Fruit fly (Drosophila melanogaster) whole organism, embryonic: ENCODE data around the gene CG8993.
A peak's percentile ranks its signal among the peaks of the same experiment; 100 is the strongest.

Source experiments
- Adf1 ChIP-seq: fragments of 200-800 bp; sonication (Bioruptor generic); IDR thresholded peaks from 2 replicates; pipeline ENCODE4 v1.3.6; 2022; ENCODE audit warnings: missing biosample characterization, missing genetic modification characterization
- Antp ChIP-seq: fragments of 200-800 bp; sonication (Bioruptor generic); optimal IDR thresholded peaks from 3 replicates; lab custom pipeline; 2016; ENCODE audit warnings: missing biosample characterization, missing genetic modification characterization
- Awh ChIP-seq: fragments of 200-800 bp; sonication (Bioruptor generic); IDR thresholded peaks from 2 replicates; pipeline ENCODE4, ENCODE4 v1.3.6; 2022; ENCODE audit warnings: missing biosample characterization, missing genetic modification characterization
- Bdp1 ChIP-seq: fragments of 200-800 bp; sonication (Bioruptor generic); optimal IDR thresholded peaks from 3 replicates; lab custom pipeline; 2016; ENCODE audit warnings: missing biosample characterization, missing genetic modification characterization
- CG10431 ChIP-seq: fragments of 200-800 bp; sonication (Bioruptor generic); optimal IDR thresholded peaks from 3 replicates; lab custom pipeline; 2018; ENCODE audit warnings: missing biosample characterization, mild to moderate bottlenecking, missing genetic modification characterization
- CG10543 ChIP-seq: fragments of 200-800 bp; sonication (Bioruptor generic); optimal IDR thresholded peaks from 3 replicates; lab custom pipeline; 2017; ENCODE audit warnings: missing biosample characterization, mild to moderate bottlenecking, missing genetic modification characterization, moderate library complexity
- CG12104 ChIP-seq: fragments of 200-800 bp; sonication (Bioruptor generic); optimal IDR thresholded peaks from 3 replicates; lab custom pipeline; 2016; ENCODE audit warnings: missing biosample characterization, missing genetic modification characterization
- CG12219 ChIP-seq: fragments of 200-800 bp; sonication (Bioruptor generic); optimal IDR thresholded peaks from 3 replicates; lab custom pipeline; 2018; ENCODE audit warnings: missing biosample characterization, mild to moderate bottlenecking, missing genetic modification characterization
- CG12236 ChIP-seq: fragments of 200-800 bp; sonication (Bioruptor generic); optimal IDR thresholded peaks from 2 replicates; lab custom pipeline; 2016; ENCODE audit warnings: missing biosample characterization, missing genetic modification characterization
- CG1602 ChIP-seq: fragments of 200-800 bp; sonication (Bioruptor generic); optimal IDR thresholded peaks from 3 replicates; lab custom pipeline; 2016; ENCODE audit warnings: missing biosample characterization, missing genetic modification characterization
- CG18262 ChIP-seq: fragments of 200-800 bp; optimal IDR thresholded peaks from 3 replicates; lab custom pipeline; 2019; ENCODE audit warnings: missing biosample characterization, mild to moderate bottlenecking, missing genetic modification characterization, moderate library complexity
- CG18599 ChIP-seq: fragments of 200-800 bp; sonication (Bioruptor generic); optimal IDR thresholded peaks from 3 replicates; lab custom pipeline; 2017; ENCODE audit warnings: missing biosample characterization, missing genetic modification characterization, mild to moderate bottlenecking, moderate library complexity, missing genetic modification reagents
- CG31441 ChIP-seq: fragments of 200-800 bp; sonication (Bioruptor generic); IDR thresholded peaks from 2 replicates; pipeline ENCODE4 v1.3.6; 2022; ENCODE audit warnings: missing biosample characterization, missing genetic modification characterization
- CG43689 ChIP-seq: fragments of 200-800 bp; sonication (Bioruptor generic); IDR thresholded peaks from 2 replicates; pipeline ENCODE4 v1.3.6; 2022; ENCODE audit warnings: missing biosample characterization, missing genetic modification characterization
- CG4820 ChIP-seq: fragments of 200-800 bp; sonication (Bioruptor generic); optimal IDR thresholded peaks from 3 replicates; lab custom pipeline; 2016; ENCODE audit warnings: missing biosample characterization, missing genetic modification characterization
- CG7963 ChIP-seq: fragments of 200-800 bp; sonication (Bioruptor generic); IDR thresholded peaks from 3 replicates; pipeline ENCODE4 v1.3.6; 2022; ENCODE audit warnings: missing biosample characterization, missing genetic modification characterization; ENCODE audit not compliant: partially characterized antibody
- CG8089 ChIP-seq: fragments of 200-800 bp; sonication (Bioruptor generic); optimal IDR thresholded peaks from 3 replicates; lab custom pipeline; 2016; ENCODE audit warnings: missing biosample characterization, missing genetic modification characterization
- CG8478 ChIP-seq: fragments of >200 bp; optimal IDR thresholded peaks from 2 replicates; lab custom pipeline; 2018
- CG8924 ChIP-seq: fragments of 200-800 bp; optimal IDR thresholded peaks from 3 replicates; lab custom pipeline; 2019; ENCODE audit warnings: missing biosample characterization, mild to moderate bottlenecking, missing genetic modification characterization, moderate library complexity
- CG9727 ChIP-seq: fragments of 200-800 bp; sonication (Bioruptor generic); optimal IDR thresholded peaks from 3 replicates; lab custom pipeline; 2017; ENCODE audit warnings: missing biosample characterization, mild to moderate bottlenecking, missing genetic modification characterization
- D19A ChIP-seq: fragments of 200-800 bp; optimal IDR thresholded peaks from 3 replicates; lab custom pipeline; 2019; ENCODE audit warnings: missing biosample characterization, mild to moderate bottlenecking, missing genetic modification characterization, moderate library complexity
- Doc2 ChIP-seq: fragments of 200-800 bp; sonication (Bioruptor generic); IDR thresholded peaks from 2 replicates; pipeline ENCODE4 v1.3.6; 2022; ENCODE audit warnings: missing biosample characterization, missing genetic modification characterization
- Dp ChIP-seq: fragments of 200-800 bp; sonication (Bioruptor generic); optimal IDR thresholded peaks from 2 replicates; lab custom pipeline; 2018; ENCODE audit warnings: missing biosample characterization, mild to moderate bottlenecking, missing genetic modification characterization, moderate library complexity
- ERR ChIP-seq: fragments of 200-800 bp; sonication (Bioruptor generic); optimal IDR thresholded peaks from 2 replicates; lab custom pipeline; 2016; ENCODE audit warnings: missing biosample characterization, missing genetic modification characterization
- HLH4C ChIP-seq: fragments of 200-800 bp; sonication (Bioruptor generic); IDR thresholded peaks from 3 replicates; pipeline ENCODE4 v1.3.6; 2022; ENCODE audit warnings: missing biosample characterization, missing genetic modification characterization; ENCODE audit not compliant: partially characterized antibody
- HLHmδ ChIP-seq: fragments of 200-800 bp; sonication (Bioruptor generic); optimal IDR thresholded peaks from 2 replicates; lab custom pipeline; 2018; ENCODE audit warnings: missing biosample characterization, mild to moderate bottlenecking, missing genetic modification characterization, moderate library complexity
- HmgZ ChIP-seq: fragments of 200-800 bp; sonication (Bioruptor generic); optimal IDR thresholded peaks from 2 replicates; lab custom pipeline; 2018; ENCODE audit warnings: missing biosample characterization, mild to moderate bottlenecking, missing genetic modification characterization
- Hr39 ChIP-seq: fragments of >200 bp; optimal IDR thresholded peaks from 2 replicates; lab custom pipeline; 2017
- Lim3 ChIP-seq: fragments of 200-800 bp; sonication (Bioruptor generic); IDR thresholded peaks from 2 replicates; pipeline ENCODE4 v1.3.6; 2022; ENCODE audit warnings: missing biosample characterization, missing genetic modification characterization
- Lpt ChIP-seq: fragments of >200 bp; optimal IDR thresholded peaks from 2 replicates; lab custom pipeline; 2018; ENCODE audit warnings: missing biosample characterization, missing genetic modification characterization
- Oli ChIP-seq: fragments of 200-800 bp; sonication (Bioruptor generic); optimal IDR thresholded peaks from 2 replicates; lab custom pipeline; 2018; ENCODE audit warnings: missing biosample characterization, mild to moderate bottlenecking, missing genetic modification characterization, moderate library complexity
- Sry-δ ChIP-seq: fragments of 200-800 bp; sonication (Bioruptor generic); optimal IDR thresholded peaks from 2 replicates; lab custom pipeline; 2016; ENCODE audit warnings: missing biosample characterization, missing genetic modification characterization
- TFAM ChIP-seq: fragments of 200-800 bp; sonication (Bioruptor generic); optimal IDR thresholded peaks from 2 replicates; lab custom pipeline; 2017; ENCODE audit warnings: missing biosample characterization, missing genetic modification characterization, inconsistent platforms
- ab ChIP-seq: fragments of 200-800 bp; sonication (Bioruptor generic); optimal IDR thresholded peaks from 2 replicates; lab custom pipeline; 2016; ENCODE audit warnings: missing biosample characterization, missing genetic modification characterization
- ac ChIP-seq: fragments of 200-800 bp; sonication (Bioruptor generic); optimal IDR thresholded peaks from 3 replicates; lab custom pipeline; 2017; ENCODE audit warnings: missing biosample characterization, mild to moderate bottlenecking, missing genetic modification characterization
- chif ChIP-seq, 2 experiments: fragments of 200-800 bp; sonication (Bioruptor generic); optimal IDR thresholded peaks; 3 replicates each; lab custom pipeline; 2016; ENCODE audit warnings: missing biosample characterization in 2 of 2, missing genetic modification characterization in 2 of 2
- crol ChIP-seq: fragments of 200-800 bp; sonication (Bioruptor generic); IDR thresholded peaks from 2 replicates; pipeline ENCODE4 v1.3.6; 2022; ENCODE audit warnings: missing biosample characterization, missing genetic modification characterization
- ftz-f1 ChIP-seq: fragments of 200-800 bp; sonication (Bioruptor generic); optimal IDR thresholded peaks from 2 replicates; lab custom pipeline; 2016; ENCODE audit warnings: missing biosample characterization, missing genetic modification characterization
- gce ChIP-seq: fragments of 200-800 bp; sonication (Bioruptor generic); IDR thresholded peaks from 3 replicates; pipeline ENCODE4 v1.3.6; 2022; ENCODE audit warnings: missing biosample characterization, missing genetic modification characterization
- gem ChIP-seq: fragments of 200-800 bp; sonication (Bioruptor generic); optimal IDR thresholded peaks from 2 replicates; lab custom pipeline; 2019; ENCODE audit warnings: missing biosample characterization, mild to moderate bottlenecking, missing genetic modification characterization, moderate library complexity
- gro ChIP-seq: fragments of 200-800 bp; sonication (Bioruptor generic); optimal IDR thresholded peaks from 2 replicates; lab custom pipeline; 2016; ENCODE audit warnings: missing biosample characterization, missing genetic modification characterization
- hbn ChIP-seq: fragments of 200-800 bp; sonication (Bioruptor generic); IDR thresholded peaks from 2 replicates; pipeline ENCODE4 v1.3.6; 2022; ENCODE audit warnings: missing biosample characterization, missing genetic modification characterization; ENCODE audit not compliant: partially characterized antibody
- oc ChIP-seq: fragments of 200-800 bp; sonication (Bioruptor generic); optimal IDR thresholded peaks from 2 replicates; lab custom pipeline; 2018; ENCODE audit warnings: missing biosample characterization, mild to moderate bottlenecking, missing genetic modification characterization, moderate library complexity
- onecut ChIP-seq: fragments of 200-800 bp; sonication (Bioruptor generic); IDR thresholded peaks from 2 replicates; pipeline ENCODE4 v1.3.6; 2022; ENCODE audit warnings: missing biosample characterization, missing genetic modification characterization
- pros ChIP-seq: fragments of 200-800 bp; sonication (Bioruptor generic); optimal IDR thresholded peaks from 3 replicates; lab custom pipeline; 2019; ENCODE audit warnings: missing biosample characterization, mild to moderate bottlenecking, missing genetic modification characterization, moderate library complexity
- ro ChIP-seq: fragments of 200-800 bp; sonication (Bioruptor generic); IDR thresholded peaks from 2 replicates; pipeline ENCODE4 v1.3.6; 2022; ENCODE audit warnings: missing biosample characterization, missing genetic modification characterization
- schlank ChIP-seq: fragments of 200-800 bp; sonication (Bioruptor generic); optimal IDR thresholded peaks from 2 replicates; lab custom pipeline; 2018; ENCODE audit warnings: missing biosample characterization, mild to moderate bottlenecking, missing genetic modification characterization
- sens-2 ChIP-seq: fragments of 200-800 bp; sonication (Bioruptor generic); IDR thresholded peaks from 2 replicates; pipeline ENCODE4 v1.3.6; 2022; ENCODE audit warnings: missing biosample characterization, missing genetic modification characterization
- seq ChIP-seq: fragments of 200-800 bp; sonication (Bioruptor generic); IDR thresholded peaks from 2 replicates; pipeline ENCODE4 v1.3.6; 2022; ENCODE audit warnings: missing biosample characterization, missing genetic modification characterization
- so ChIP-seq: fragments of 200-800 bp; sonication (Bioruptor generic); IDR thresholded peaks from 3 replicates; pipeline ENCODE4 v1.3.6; 2022; ENCODE audit warnings: missing biosample characterization, missing genetic modification characterization
- tap ChIP-seq: fragments of 200-800 bp; optimal IDR thresholded peaks from 3 replicates; lab custom pipeline; 2019; ENCODE audit warnings: missing biosample characterization, mild to moderate bottlenecking, missing genetic modification characterization, moderate library complexity

The CG8993 gene

DNA sequence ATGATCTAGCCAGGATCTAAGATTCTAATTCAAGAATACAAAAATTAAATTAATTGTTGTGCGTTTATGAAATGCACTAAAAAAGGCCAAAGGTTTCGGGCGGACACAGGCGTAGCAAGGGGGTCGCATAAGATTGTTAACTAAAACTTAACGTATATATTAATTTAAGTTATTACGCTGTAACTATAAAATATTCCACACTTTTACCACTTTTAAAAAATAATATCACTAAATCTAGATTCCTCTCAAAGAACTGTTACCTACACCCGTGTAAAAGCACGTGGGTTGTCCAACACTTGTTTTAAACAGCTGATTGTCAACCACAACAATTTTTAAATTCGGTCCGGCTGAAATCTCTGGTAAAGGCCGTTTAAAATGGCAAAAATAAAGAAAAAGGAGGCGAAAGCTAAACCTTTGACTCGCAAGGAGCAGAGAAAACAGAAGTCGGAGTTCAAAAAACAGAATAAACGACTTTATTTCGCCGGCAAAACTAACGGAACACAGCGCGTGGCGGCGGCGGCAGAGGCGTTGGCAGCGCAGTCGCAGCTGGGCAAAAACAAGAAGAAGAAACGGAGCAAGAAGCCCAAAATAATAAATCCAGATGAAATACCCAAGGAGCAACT, 1.5 kb downstream of the CG8993 start, which contains the start of the genes mRpL23 and CG9004 (continued):
- TF ChIP-seq CG12219 (GFP tag; lab: Kevin White, UChicago) = peak; percentile 98
- peak; percentile 94 for TF ChIP-seq Bdp1
- peak; percentile 95 for TF ChIP-seq D19A (tag; lab: Kevin White, UChicago)
- peak; percentile 90 for TF ChIP-seq crol (GFP tag; lab: Robert Waterston, UW)
- TF ChIP-seq CG9727 = peak; percentile 99
- peak; percentile 99 for TF ChIP-seq ro
- peak; percentile 95 for TF ChIP-seq CG10431 (GFP tag; lab: Kevin White, UChicago)
- TF ChIP-seq TFAM = peak; percentile 93
- peak; percentile 99 for TF ChIP-seq Oli (tag; lab: Kevin White, UChicago)
- peak; percentile 97 for TF ChIP-seq CG10543
- TF ChIP-seq HmgZ (tag; lab: Kevin White, UChicago) = peak; percentile 99
- TF ChIP-seq CG8478 (lab: Kevin White, UChicago) = no peak
- peak; percentile 100 for TF ChIP-seq gem (tag; lab: Kevin White, UChicago)
- peak; percentile 95 for TF ChIP-seq ac (GFP tag; lab: Kevin White, UChicago)
- peak; percentile 97 for TF ChIP-seq Adf1
- TF ChIP-seq CG8089 (GFP tag; lab: Kevin White, UChicago) = peak; percentile 97
- no peak for TF ChIP-seq Lpt (GFP tag; lab: Kevin White, UChicago)
- peak; percentile 99 for TF ChIP-seq gro
- peak; percentile 97 for TF ChIP-seq onecut (GFP tag; lab: Robert Waterston, UW)
- TF ChIP-seq seq (GFP tag; lab: Robert Waterston, UW) = peak; percentile 99
- peak; percentile 99 for TF ChIP-seq CG4820 (GFP tag; lab: Kevin White, UChicago)
- TF ChIP-seq Dp (GFP tag; lab: Kevin White, UChicago) = peak; percentile 51
- TF ChIP-seq Hr39 (lab: Kevin White, UChicago) = no peak
- peak; percentile 99 for TF ChIP-seq Doc2
- peak; percentile 98 for TF ChIP-seq tap
- peak; percentile 98 for TF ChIP-seq CG31441 (GFP tag; lab: Robert Waterston, UW)
- peak; percentile 99 for TF ChIP-seq gce (GFP tag; lab: Robert Waterston, UW)
- TF ChIP-seq ab (GFP tag; lab: Kevin White, UChicago) = peak; percentile 97
- TF ChIP-seq sens-2 (GFP tag; lab: Robert Waterston, UW) = peak; percentile 99
- peak; percentile 99 for TF ChIP-seq CG18599 (GFP tag; lab: Kevin White, UChicago)
- no peak for TF ChIP-seq HLH4C
- peak; percentile 97 for TF ChIP-seq Antp
- peak; percentile 67 for TF ChIP-seq pros (GFP tag; lab: Kevin White, UChicago)
- TF ChIP-seq ERR (GFP tag; lab: Kevin White, UChicago) = peak; percentile 96
- TF ChIP-seq schlank (tag; lab: Kevin White, UChicago) = peak; percentile 98
- peak; percentile 78 for TF ChIP-seq Sry-δ (GFP tag; lab: Kevin White, UChicago)
- peak; percentile 100 for TF ChIP-seq Awh
- TF ChIP-seq so (GFP tag; lab: Robert Waterston, UW) = peak; percentile 99
- TF ChIP-seq CG43689 (GFP tag; lab: Robert Waterston, UW) = peak; percentile 99
- peak; percentile 98 for TF ChIP-seq CG18262 (tag; lab: Kevin White, UChicago)
- TF ChIP-seq hbn (GFP tag; lab: Robert Waterston, UW) = peak; percentile 43; the same call in 1 of the 2 replicates
- peak; percentile 99 for TF ChIP-seq oc (tag; lab: Kevin White, UChicago)
- TF ChIP-seq CG12104 (GFP tag; lab: Kevin White, UChicago) = peak; percentile 99
- peak; percentile 100 for TF ChIP-seq Lim3 (GFP tag; lab: Robert Waterston, UW)
- TF ChIP-seq CG8924 = peak; percentile 99
- TF ChIP-seq CG12236 (GFP tag; lab: Kevin White, UChicago) = peak; percentile 96
- peak; percentile 97 to 99 for TF ChIP-seq chif (GFP tag; optimal IDR thresholded peaks at IDR 0.05; lab: Kevin White, UChicago)
- peak; percentile 95 for TF ChIP-seq ftz-f1 (GFP tag; lab: Kevin White, UChicago)
- no peak for TF ChIP-seq HLHmδ
- TF ChIP-seq CG1602 = peak; percentile 100
- TF ChIP-seq CG7963 (GFP tag; lab: Robert Waterston, UW) = no peak
